Fruit fly (Drosophila melanogaster) whole organism, wandering third instar larva: ENCODE data around the gene kin17.
A peak's percentile ranks its signal among the peaks of the same experiment; 100 is the strongest.

Source experiments
- Dfd ChIP-seq: fragments of >200 bp; optimal IDR thresholded peaks from 2 replicates; lab custom pipeline; 2017; ENCODE audit warnings: missing biosample characterization, missing genetic modification characterization
- Hnf4 ChIP-seq: fragments of 200-800 bp; sonication (Bioruptor generic); optimal IDR thresholded peaks from 2 replicates; lab custom pipeline; 2016; ENCODE audit warnings: missing biosample characterization, mild to moderate bottlenecking, missing genetic modification characterization
- Mio ChIP-seq: sonication (Bioruptor generic); optimal IDR thresholded peaks from 2 replicates; lab custom pipeline; 2016; ENCODE audit warnings: missing biosample characterization, missing genetic modification characterization
- Myc ChIP-seq: fragments of >200 bp; optimal IDR thresholded peaks from 2 replicates; lab custom pipeline; 2017
- dmrt93B ChIP-seq: fragments of 200-800 bp; sonication (Bioruptor generic); optimal IDR thresholded peaks from 2 replicates; lab custom pipeline; 2018; ENCODE audit warnings: missing biosample characterization, mild to moderate bottlenecking, missing genetic modification characterization
- dsf ChIP-seq: sonication (Bioruptor generic); optimal IDR thresholded peaks from 2 replicates; lab custom pipeline; 2016; ENCODE audit warnings: missing biosample characterization, missing genetic modification characterization, borderline replicate concordance
- fru ChIP-seq: fragments of 200-800 bp; sonication (Bioruptor generic); optimal IDR thresholded peaks from 3 replicates; lab custom pipeline; 2016; ENCODE audit warnings: missing biosample characterization, mild to moderate bottlenecking, missing genetic modification characterization
- lola ChIP-seq: fragments of >200 bp; optimal IDR thresholded peaks from 2 replicates; lab custom pipeline; 2017; ENCODE audit warnings: missing biosample characterization, missing genetic modification characterization
- sage ChIP-seq: fragments of 200-800 bp; sonication (Bioruptor generic); optimal IDR thresholded peaks from 2 replicates; lab custom pipeline; 2016; ENCODE audit warnings: missing biosample characterization, mild to moderate bottlenecking, missing genetic modification characterization
- tai ChIP-seq: sonication (Bioruptor generic); optimal IDR thresholded peaks from 2 replicates; lab custom pipeline; 2016; ENCODE audit warnings: missing biosample characterization, missing genetic modification characterization
- usp ChIP-seq: fragments of >200 bp; optimal IDR thresholded peaks from 2 replicates; lab custom pipeline; 2017; ENCODE audit warnings: missing biosample characterization, missing genetic modification characterization

- TF ChIP-seq dsf (GFP tag; lab: Kevin White, UChicago) (no peak), sage (GFP tag; lab: Kevin White, UChicago) (peak; percentile 19), Dfd (GFP tag; lab: Kevin White, UChicago) (no peak), Mio (GFP tag; lab: Kevin White, UChicago) (no peak), Myc (lab: Kevin White, UChicago) (no peak), Hnf4 (peak; percentile 25), tai (GFP tag; lab: Kevin White, UChicago) (no peak), fru (peak; percentile 69), dmrt93B (GFP tag; lab: Kevin White, UChicago) (peak; percentile 21), usp (no peak), lola (no peak)
Observed at dm6 chr3L:20398243-20399222, 41.9 kb downstream of the kin17 start.
